Worm (Caenorhabditis elegans): ENCODE measurements around the gene unc-16.

DNA sequence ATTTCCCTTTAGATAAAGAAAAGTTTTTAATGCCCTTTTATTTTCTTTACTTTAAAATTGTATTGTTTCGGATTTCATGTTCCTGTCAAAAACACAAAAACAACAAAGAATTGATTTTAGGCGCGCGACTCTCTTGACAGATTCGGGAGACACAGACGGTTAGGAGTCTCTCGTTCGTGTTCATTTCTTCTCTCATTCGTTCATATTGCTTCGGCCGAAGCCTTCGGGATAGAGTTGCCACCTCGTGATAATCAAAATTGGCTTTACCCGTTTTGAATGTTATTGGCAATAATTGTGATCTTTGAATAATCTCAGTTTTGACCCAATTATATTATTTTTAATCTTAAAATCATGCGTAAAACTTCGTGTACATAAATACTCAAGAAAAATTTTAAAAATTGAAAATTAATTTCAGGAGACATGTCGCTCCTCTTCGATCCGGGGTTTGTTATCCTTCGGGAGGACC is 35.0 kb upstream of the unc-16 start, which contains the start of gene F55H2.5:
- no peak for TF ChIP-seq flt-1 (GFP tag; IDR thresholded peaks at IDR 0.05)
- no peak for TF ChIP-seq ama-1 (optimal IDR thresholded peaks at IDR 0.05)
- TF ChIP-seq aly-1 (tag; optimal IDR thresholded peaks at IDR 0.05), result no peak
- no peak for TF ChIP-seq scrt-1 (GFP tag; IDR thresholded peaks at IDR 0.05)
- TF ChIP-seq tbx-37 (GFP tag; conservative IDR thresholded peaks at IDR 0.05), result no peak
- TF ChIP-seq sea-1 (GFP tag; conservative IDR thresholded peaks at IDR 0.05), result no peak
- no peak for TF ChIP-seq pes-1 (GFP tag; IDR thresholded peaks at IDR 0.05)
- no peak for TF ChIP-seq B0310.2 (tag; optimal IDR thresholded peaks at IDR 0.05)
- TF ChIP-seq ceh-36 (tag; optimal IDR thresholded peaks at IDR 0.05), result no peak
- TF ChIP-seq hmbx-1 (tag; optimal IDR thresholded peaks at IDR 0.05), result no peak
- TF ChIP-seq hmg-4 (GFP tag; optimal IDR thresholded peaks at IDR 0.05), result no peak

All from whole organism, early embryonic.